Fruit fly (Drosophila melanogaster) whole organism, embryonic: ENCODE data around the gene UQCR-C2.
A peak's percentile ranks its signal among the peaks of the same experiment; 100 is the strongest.

ENCODE experiments used
- Atf3 ChIP-seq: fragments of 200-800 bp; sonication (Bioruptor generic); optimal IDR thresholded peaks from 3 replicates; lab custom pipeline; 2016; ENCODE audit warnings: missing biosample characterization, missing genetic modification characterization
- CG1024 ChIP-seq: fragments of 200-800 bp; sonication (Bioruptor generic); IDR thresholded peaks from 2 replicates; pipeline ENCODE4 v1.3.6; 2022; ENCODE audit warnings: missing biosample characterization, missing genetic modification characterization
- CG10431 ChIP-seq: fragments of 200-800 bp; sonication (Bioruptor generic); optimal IDR thresholded peaks from 3 replicates; lab custom pipeline; 2018; ENCODE audit warnings: missing biosample characterization, mild to moderate bottlenecking, missing genetic modification characterization
- CG12299 ChIP-seq: fragments of 200-800 bp; sonication (Bioruptor generic); optimal IDR thresholded peaks from 2 replicates; lab custom pipeline; 2018; ENCODE audit warnings: missing biosample characterization, mild to moderate bottlenecking, missing genetic modification characterization
- CG12744 ChIP-seq: fragments of 200-800 bp; sonication (Bioruptor generic); optimal IDR thresholded peaks from 2 replicates; lab custom pipeline; 2016; ENCODE audit warnings: missing biosample characterization, missing genetic modification characterization
- CG14050 ChIP-seq: fragments of 200-800 bp; sonication (Bioruptor generic); IDR thresholded peaks from 3 replicates; pipeline ENCODE4 v1.3.6; 2022; ENCODE audit warnings: missing biosample characterization, missing genetic modification characterization
- CG17385 ChIP-seq: fragments of 200-800 bp; sonication (Bioruptor generic); optimal IDR thresholded peaks from 3 replicates; lab custom pipeline; 2018; ENCODE audit warnings: missing biosample characterization, mild to moderate bottlenecking, missing genetic modification characterization
- CG17829 ChIP-seq: fragments of 200-800 bp; optimal IDR thresholded peaks from 2 replicates; lab custom pipeline; 2019; ENCODE audit warnings: missing biosample characterization, mild to moderate bottlenecking, missing genetic modification characterization, moderate library complexity
- CG18764 ChIP-seq: fragments of 200-800 bp; sonication (Bioruptor generic); optimal IDR thresholded peaks from 3 replicates; lab custom pipeline; 2016; ENCODE audit warnings: missing biosample characterization, missing genetic modification characterization
- CG2712 ChIP-seq: fragments of 200-800 bp; optimal IDR thresholded peaks from 3 replicates; lab custom pipeline; 2019; ENCODE audit warnings: missing biosample characterization, mild to moderate bottlenecking, missing genetic modification characterization, moderate library complexity
- CG2875 ChIP-seq: fragments of 200-800 bp; sonication (Bioruptor generic); optimal IDR thresholded peaks from 2 replicates; lab custom pipeline; 2017; ENCODE audit warnings: missing biosample characterization, mild to moderate bottlenecking, missing genetic modification characterization, missing genetic modification reagents
- CG31441 ChIP-seq: fragments of 200-800 bp; sonication (Bioruptor generic); IDR thresholded peaks from 2 replicates; pipeline ENCODE4 v1.3.6; 2022; ENCODE audit warnings: missing biosample characterization, missing genetic modification characterization
- CG7357 ChIP-seq: fragments of 200-800 bp; sonication (Bioruptor generic); IDR thresholded peaks from 3 replicates; pipeline ENCODE4 v1.3.6; 2022; ENCODE audit warnings: missing biosample characterization, missing genetic modification characterization
- CG7556 ChIP-seq: fragments of 200-800 bp; sonication (Bioruptor generic); optimal IDR thresholded peaks from 2 replicates; lab custom pipeline; 2017; ENCODE audit warnings: missing biosample characterization, mild to moderate bottlenecking, missing genetic modification characterization
- CG9797 ChIP-seq: fragments of 200-800 bp; sonication (Bioruptor generic); optimal IDR thresholded peaks from 3 replicates; lab custom pipeline; 2018; ENCODE audit warnings: missing biosample characterization, mild to moderate bottlenecking, missing genetic modification characterization
- D19A ChIP-seq: fragments of 200-800 bp; optimal IDR thresholded peaks from 3 replicates; lab custom pipeline; 2019; ENCODE audit warnings: missing biosample characterization, mild to moderate bottlenecking, missing genetic modification characterization, moderate library complexity
- Dip3 ChIP-seq: fragments of 200-800 bp; sonication (Bioruptor generic); optimal IDR thresholded peaks from 3 replicates; lab custom pipeline; 2016; ENCODE audit warnings: missing biosample characterization, missing genetic modification characterization
- Doc3 ChIP-seq: fragments of 200-800 bp; sonication (Bioruptor generic); IDR thresholded peaks from 3 replicates; pipeline ENCODE4 v1.3.6; 2022; ENCODE audit warnings: missing biosample characterization, missing genetic modification characterization; ENCODE audit not compliant: partially characterized antibody
- Drgx ChIP-seq: fragments of 200-800 bp; sonication (Bioruptor generic); IDR thresholded peaks from 2 replicates; pipeline ENCODE4 v1.3.6; 2022; ENCODE audit warnings: missing biosample characterization, missing genetic modification characterization
- E2f1 ChIP-seq: fragments of 200-800 bp; sonication (Bioruptor generic); IDR thresholded peaks from 2 replicates; pipeline ENCODE4 v1.3.6; 2022; ENCODE audit warnings: missing biosample characterization, missing genetic modification characterization
- H2.0 ChIP-seq: fragments of 200-800 bp; sonication (Bioruptor generic); IDR thresholded peaks from 2 replicates; pipeline ENCODE4 v1.3.6; 2022; ENCODE audit warnings: missing biosample characterization, missing genetic modification characterization
- HHEX ChIP-seq: fragments of 200-800 bp; sonication (Bioruptor generic); optimal IDR thresholded peaks from 3 replicates; lab custom pipeline; 2017; ENCODE audit warnings: missing biosample characterization, mild to moderate bottlenecking, missing genetic modification characterization, missing genetic modification reagents
- HLH3B ChIP-seq: fragments of 200-800 bp; sonication (Bioruptor generic); IDR thresholded peaks from 2 replicates; pipeline ENCODE4 v1.3.6; 2022; ENCODE audit warnings: missing biosample characterization, missing genetic modification characterization
- HLHmδ ChIP-seq: fragments of 200-800 bp; sonication (Bioruptor generic); optimal IDR thresholded peaks from 2 replicates; lab custom pipeline; 2018; ENCODE audit warnings: missing biosample characterization, mild to moderate bottlenecking, missing genetic modification characterization, moderate library complexity
- Hmr ChIP-seq: fragments of 200-800 bp; sonication (Bioruptor generic); optimal IDR thresholded peaks from 3 replicates; lab custom pipeline; 2017; ENCODE audit warnings: mild to moderate bottlenecking, missing biosample characterization, missing genetic modification reagents, missing genetic modification characterization
- Hr3 ChIP-seq: fragments of 200-800 bp; sonication (Bioruptor generic); optimal IDR thresholded peaks from 3 replicates; lab custom pipeline; 2016; ENCODE audit warnings: missing biosample characterization, missing genetic modification characterization
- Neu2 ChIP-seq: fragments of 200-800 bp; sonication (Bioruptor generic); optimal IDR thresholded peaks from 3 replicates; lab custom pipeline; 2016; ENCODE audit warnings: missing biosample characterization, missing genetic modification characterization, borderline replicate concordance
- Ptx1 ChIP-seq: fragments of 200-800 bp; sonication (Bioruptor generic); IDR thresholded peaks from 2 replicates; pipeline ENCODE4 v1.3.6; 2022; ENCODE audit warnings: missing biosample characterization, missing genetic modification characterization
- Scr ChIP-seq: fragments of 200-800 bp; sonication (Bioruptor generic); IDR thresholded peaks from 2 replicates; pipeline ENCODE4 v1.3.6; 2022; ENCODE audit warnings: missing biosample characterization, missing genetic modification characterization; ENCODE audit not compliant: partially characterized antibody
- Sin3A ChIP-seq: fragments of >200 bp; optimal IDR thresholded peaks from 2 replicates; lab custom pipeline; 2018
- ash1 ChIP-seq: fragments of 200-800 bp; sonication (Bioruptor generic); optimal IDR thresholded peaks from 2 replicates; lab custom pipeline; 2018; ENCODE audit warnings: missing biosample characterization, mild to moderate bottlenecking, missing genetic modification characterization
- corto ChIP-seq: fragments of 200-800 bp; sonication (Bioruptor generic); optimal IDR thresholded peaks from 2 replicates; lab custom pipeline; 2016; ENCODE audit warnings: missing biosample characterization, mild to moderate bottlenecking, missing genetic modification characterization, moderate library complexity
- disco-r ChIP-seq: fragments of 200-800 bp; sonication (Bioruptor generic); optimal IDR thresholded peaks from 2 replicates; lab custom pipeline; 2016; ENCODE audit warnings: missing biosample characterization, missing genetic modification characterization
- dm ChIP-seq: fragments of 200-800 bp; sonication (Bioruptor generic); optimal IDR thresholded peaks from 3 replicates; lab custom pipeline; 2016; ENCODE audit warnings: missing biosample characterization, missing genetic modification characterization
- ems ChIP-seq: fragments of 200-800 bp; sonication (Bioruptor generic); optimal IDR thresholded peaks from 3 replicates; lab custom pipeline; 2016; ENCODE audit warnings: missing biosample characterization, missing genetic modification characterization
- esg ChIP-seq: fragments of 200-800 bp; sonication (Bioruptor generic); conservative IDR thresholded peaks from 2 replicates; pipeline ENCODE4 v1.3.6; 2022; ENCODE audit warnings: missing biosample characterization, missing genetic modification characterization
- eyg ChIP-seq: fragments of 200-800 bp; sonication (Bioruptor generic); optimal IDR thresholded peaks from 3 replicates; lab custom pipeline; 2016; ENCODE audit warnings: missing biosample characterization, missing genetic modification characterization
- fd64A ChIP-seq: fragments of 200-800 bp; sonication (Bioruptor generic); optimal IDR thresholded peaks from 3 replicates; lab custom pipeline; 2018; ENCODE audit warnings: missing biosample characterization, mild to moderate bottlenecking, missing genetic modification characterization
- hb ChIP-seq: fragments of 200-800 bp; sonication (Bioruptor generic); IDR thresholded peaks from 3 replicates; pipeline ENCODE4 v1.3.6; 2022; ENCODE audit warnings: missing biosample characterization, missing genetic modification characterization; ENCODE audit not compliant: partially characterized antibody
- hkb ChIP-seq, 2 experiments: fragments of 200-800 bp in 1 of 2; fragments of >200 bp in 1 of 2; sonication (Bioruptor generic) in 1 of 2; IDR thresholded peaks in 1 of 2; optimal IDR thresholded peaks in 1 of 2; 2 replicates each; pipeline versions ENCODE4 v1.3.6 to Lab custom; 2017 to 2022; ENCODE audit warnings: missing biosample characterization in 1 of 2, missing genetic modification characterization in 1 of 2
- mld ChIP-seq: fragments of 200-800 bp; sonication (Bioruptor generic); IDR thresholded peaks from 3 replicates; pipeline ENCODE4 v1.3.6; 2022; ENCODE audit warnings: missing biosample characterization, missing genetic modification characterization; ENCODE audit not compliant: partially characterized antibody
- nau ChIP-seq: fragments of 200-800 bp; sonication (Bioruptor generic); optimal IDR thresholded peaks from 3 replicates; lab custom pipeline; 2017; ENCODE audit warnings: missing biosample characterization, mild to moderate bottlenecking, missing genetic modification characterization, missing genetic modification reagents
- peb ChIP-seq: fragments of 200-800 bp; sonication (Bioruptor generic); IDR thresholded peaks from 2 replicates; pipeline ENCODE4 v1.3.6; 2022; ENCODE audit warnings: missing biosample characterization, missing genetic modification characterization
- pfk ChIP-seq: fragments of 200-800 bp; sonication (Bioruptor generic); optimal IDR thresholded peaks from 2 replicates; lab custom pipeline; 2018; ENCODE audit warnings: missing biosample characterization, mild to moderate bottlenecking, missing genetic modification characterization, moderate library complexity
- pho ChIP-seq: fragments of 200-800 bp; sonication (Bioruptor generic); optimal IDR thresholded peaks from 2 replicates; lab custom pipeline; 2016; ENCODE audit warnings: missing biosample characterization, missing genetic modification characterization
- row ChIP-seq: fragments of 200-800 bp; sonication (Bioruptor generic); IDR thresholded peaks from 3 replicates; pipeline ENCODE4 v1.3.6; 2022; ENCODE audit warnings: missing biosample characterization, missing genetic modification characterization
- sd ChIP-seq: fragments of 200-800 bp; sonication (Bioruptor generic); optimal IDR thresholded peaks from 3 replicates; lab custom pipeline; 2018; ENCODE audit warnings: missing biosample characterization, mild to moderate bottlenecking, missing genetic modification characterization, moderate library complexity
- sens ChIP-seq: fragments of 200-800 bp; sonication (Bioruptor generic); peaks from one replicate; lab custom pipeline; 2016; ENCODE audit warnings: missing biosample characterization, missing genetic modification characterization
- trh ChIP-seq: fragments of 200-800 bp; sonication (Bioruptor generic); optimal IDR thresholded peaks from 2 replicates; lab custom pipeline; 2016; ENCODE audit warnings: missing biosample characterization, missing genetic modification characterization
- unpg ChIP-seq: fragments of 200-800 bp; sonication (Bioruptor generic); optimal IDR thresholded peaks from 3 replicates; lab custom pipeline; 2018; ENCODE audit warnings: missing biosample characterization, mild to moderate bottlenecking, missing genetic modification characterization, moderate library complexity

Gene UQCR-C2

DNA sequence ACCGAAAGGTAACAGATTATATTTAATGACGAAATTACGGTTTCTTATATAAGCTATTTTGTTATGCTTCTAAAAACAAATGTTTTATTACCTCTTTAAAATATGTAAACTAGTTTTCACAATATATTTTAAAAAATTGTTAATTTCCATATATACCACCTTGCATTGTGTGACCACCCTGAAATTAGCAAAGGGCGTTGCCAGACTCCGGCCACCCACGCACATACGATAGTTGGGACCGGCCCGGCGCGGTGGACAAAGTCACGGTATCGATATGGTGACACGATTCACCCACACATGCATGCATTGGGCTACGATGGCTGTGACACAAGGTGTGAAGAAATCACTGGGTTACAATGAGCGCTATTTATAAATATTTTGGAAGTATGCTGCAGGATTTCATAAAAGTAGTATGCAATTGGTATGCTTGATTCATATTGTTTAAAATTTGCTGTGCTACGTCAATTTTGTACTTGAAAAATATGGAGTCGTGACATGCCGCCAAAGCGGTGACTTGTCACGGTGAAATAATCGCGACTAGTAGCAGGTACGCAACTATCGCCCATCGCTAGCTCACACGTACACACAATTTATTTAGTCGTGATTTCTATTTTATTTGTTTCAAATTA lies 4.2 kb downstream of the UQCR-C2 start (continued):
- peak; percentile 78 for TF ChIP-seq hkb (optimal IDR thresholded peaks at IDR 0.05; lab: Kevin White, UChicago)
- TF ChIP-seq hkb (GFP tag; IDR thresholded peaks at IDR 0.05; lab: Robert Waterston, UW), result peak; percentile 51
- peak; percentile 62 for TF ChIP-seq E2f1
- peak; percentile 92 for TF ChIP-seq hb (GFP tag; lab: Robert Waterston, UW)
- TF ChIP-seq Atf3, result peak; percentile 32
- TF ChIP-seq ash1 (GFP tag; lab: Kevin White, UChicago), result no peak
- TF ChIP-seq CG12299 (tag; lab: Kevin White, UChicago), result peak; percentile 41
- peak; percentile 61 for TF ChIP-seq disco-r (GFP tag; lab: Kevin White, UChicago)
- peak; percentile 67 for TF ChIP-seq pho (GFP tag; lab: Kevin White, UChicago)
- peak; percentile 42 for TF ChIP-seq Neu2 (GFP tag; lab: Kevin White, UChicago)
- TF ChIP-seq HLH3B (GFP tag; lab: Robert Waterston, UW), result peak; percentile 54
- peak; percentile 39; the same call in 2 of the 3 replicates for TF ChIP-seq CG14050
- TF ChIP-seq dm, result peak; percentile 82
- no peak for TF ChIP-seq fd64A (GFP tag; lab: Kevin White, UChicago)
- peak; percentile 61 for TF ChIP-seq eyg (GFP tag; lab: Kevin White, UChicago)
- TF ChIP-seq Hmr (GFP tag; lab: Kevin White, UChicago), result peak; percentile 80
- TF ChIP-seq CG7556 (GFP tag; lab: Kevin White, UChicago), result peak; percentile 36
- TF ChIP-seq CG2712 (tag; lab: Kevin White, UChicago), result peak; percentile 66
- TF ChIP-seq H2.0 (GFP tag; lab: Robert Waterston, UW), result peak; percentile 52
- peak; percentile 61 for TF ChIP-seq CG17829 (tag; lab: Kevin White, UChicago)
- peak; percentile 72 for TF ChIP-seq CG9797
- TF ChIP-seq Hr3 (GFP tag; lab: Kevin White, UChicago), result peak; percentile 55
- peak; percentile 64 for TF ChIP-seq unpg (GFP tag; lab: Kevin White, UChicago)
- TF ChIP-seq Drgx (GFP tag; lab: Robert Waterston, UW), result peak; percentile 48
- peak; percentile 97 for TF ChIP-seq Scr (GFP tag; lab: Robert Waterston, UW)
- peak; percentile 96 for TF ChIP-seq Doc3 (GFP tag; lab: Robert Waterston, UW)
- TF ChIP-seq HHEX (GFP tag; lab: Kevin White, UChicago), result peak; percentile 36
- no peak for TF ChIP-seq D19A
- TF ChIP-seq mld (GFP tag; lab: Robert Waterston, UW), result peak; percentile 75; the same call in 1 of the 3 replicates
- peak; percentile 49 for TF ChIP-seq Dip3 (GFP tag; lab: Kevin White, UChicago)
- peak; percentile 37 for TF ChIP-seq HLHmδ (GFP tag; lab: Kevin White, UChicago)
- TF ChIP-seq sens (GFP tag; lab: Kevin White, UChicago), result peak; percentile 96
- TF ChIP-seq CG12744 (GFP tag; lab: Kevin White, UChicago), result peak; percentile 9
- TF ChIP-seq CG31441 (GFP tag; lab: Robert Waterston, UW), result peak; percentile 99
- TF ChIP-seq corto (GFP tag; lab: Kevin White, UChicago), result no peak
- TF ChIP-seq CG10431 (GFP tag; lab: Kevin White, UChicago), result peak; percentile 64
- TF ChIP-seq Ptx1 (GFP tag; lab: Robert Waterston, UW), result peak; percentile 50
- TF ChIP-seq peb (GFP tag; lab: Robert Waterston, UW), result no peak
- TF ChIP-seq esg (GFP tag; lab: Robert Waterston, UW), result no peak
- TF ChIP-seq CG17385, result peak; percentile 24
- peak; percentile 69 for TF ChIP-seq ems
- no peak for TF ChIP-seq pfk (GFP tag; lab: Kevin White, UChicago)
- peak; percentile 94 for TF ChIP-seq row (GFP tag; lab: Robert Waterston, UW)
- peak; percentile 51; the same call in 1 of the 3 replicates for TF ChIP-seq CG7357 (GFP tag; lab: Robert Waterston, UW)
- peak; percentile 100 for TF ChIP-seq Sin3A (lab: Kevin White, UChicago)
- TF ChIP-seq CG1024 (GFP tag; lab: Robert Waterston, UW), result 0 out of 2 replicates have a peak, but pooled peaks have one; percentile 18
- no peak for TF ChIP-seq CG18764 (GFP tag; lab: Kevin White, UChicago)
- TF ChIP-seq sd, result peak; percentile 62
- TF ChIP-seq CG2875 (GFP tag; lab: Kevin White, UChicago), result no peak
- TF ChIP-seq trh (GFP tag; lab: Kevin White, UChicago), result peak; percentile 25
- no peak for TF ChIP-seq nau (GFP tag; lab: Kevin White, UChicago)
